Fruit fly (Drosophila melanogaster) whole organism, embryonic: ENCODE results near the gene CG13032.

Experiments used
- Bgb ChIP-seq: fragments of 200-800 bp; sonication (Bioruptor generic); IDR thresholded peaks from 2 replicates; pipeline ENCODE4 v1.3.6; 2022; ENCODE audit warnings: missing biosample characterization, missing genetic modification characterization; ENCODE audit not compliant: partially characterized antibody
- CG10654 ChIP-seq: fragments of 200-800 bp; sonication (Bioruptor generic); optimal IDR thresholded peaks from 2 replicates; lab custom pipeline; 2016; ENCODE audit warnings: missing biosample characterization, missing genetic modification characterization
- CG10979 ChIP-seq: fragments of 200-800 bp; sonication (Bioruptor generic); optimal IDR thresholded peaks from 2 replicates; lab custom pipeline; 2018; ENCODE audit warnings: missing biosample characterization, mild to moderate bottlenecking, missing genetic modification characterization, moderate library complexity
- CG11723 ChIP-seq: fragments of 200-800 bp; sonication (Bioruptor generic); optimal IDR thresholded peaks from 2 replicates; lab custom pipeline; 2017; ENCODE audit warnings: missing biosample characterization, mild to moderate bottlenecking, missing genetic modification characterization
- CG12155 ChIP-seq: fragments of 200-800 bp; sonication (Bioruptor generic); optimal IDR thresholded peaks from 3 replicates; lab custom pipeline; 2016; ENCODE audit warnings: missing biosample characterization, missing genetic modification characterization
- CG1233 ChIP-seq: fragments of 200-800 bp; sonication (Bioruptor generic); optimal IDR thresholded peaks from 4 replicates; lab custom pipeline; 2018; ENCODE audit warnings: missing biosample characterization, mild to moderate bottlenecking, missing genetic modification characterization
- CG12769 ChIP-seq: fragments of 200-800 bp; sonication (Bioruptor generic); optimal IDR thresholded peaks from 2 replicates; lab custom pipeline; 2019; ENCODE audit warnings: missing biosample characterization, mild to moderate bottlenecking, missing genetic modification characterization, moderate library complexity
- CG13123 ChIP-seq: fragments of 200-800 bp; sonication (Bioruptor generic); optimal IDR thresholded peaks from 2 replicates; lab custom pipeline; 2016; ENCODE audit warnings: missing biosample characterization, missing genetic modification characterization
- CG14014 ChIP-seq: fragments of 200-800 bp; sonication (Bioruptor generic); IDR thresholded peaks from 2 replicates; pipeline ENCODE4 v1.3.6; 2022; ENCODE audit warnings: missing biosample characterization, missing genetic modification characterization
- CG14441 ChIP-seq: fragments of 200-800 bp; sonication (Bioruptor generic); IDR thresholded peaks from 2 replicates; pipeline ENCODE4 v1.3.6; 2022; ENCODE audit warnings: missing biosample characterization, missing genetic modification characterization
- CG15011 ChIP-seq: fragments of 200-800 bp; sonication (Bioruptor generic); optimal IDR thresholded peaks from 3 replicates; lab custom pipeline; 2018; ENCODE audit warnings: missing biosample characterization, mild to moderate bottlenecking, missing genetic modification characterization
- CG1602 ChIP-seq: fragments of 200-800 bp; sonication (Bioruptor generic); optimal IDR thresholded peaks from 3 replicates; lab custom pipeline; 2016; ENCODE audit warnings: missing biosample characterization, missing genetic modification characterization
- CG4404 ChIP-seq: fragments of 200-800 bp; sonication (Bioruptor generic); IDR thresholded peaks from 2 replicates; pipeline ENCODE4 v1.3.6; 2022; ENCODE audit warnings: missing biosample characterization, missing genetic modification characterization
- CG4424 ChIP-seq: fragments of 200-800 bp; sonication (Bioruptor generic); optimal IDR thresholded peaks from 3 replicates; lab custom pipeline; 2016; ENCODE audit warnings: missing biosample characterization, missing genetic modification characterization
- CG5180 ChIP-seq: fragments of 200-800 bp; sonication (Bioruptor generic); optimal IDR thresholded peaks from 3 replicates; lab custom pipeline; 2017; ENCODE audit warnings: missing biosample characterization, missing genetic modification characterization, mild to moderate bottlenecking, moderate library complexity, missing genetic modification reagents
- CG7271 ChIP-seq: fragments of 200-800 bp; sonication (Bioruptor generic); optimal IDR thresholded peaks from 2 replicates; lab custom pipeline; 2018; ENCODE audit warnings: missing biosample characterization, mild to moderate bottlenecking, missing genetic modification characterization, moderate library complexity
- CG8765 ChIP-seq: fragments of 200-800 bp; sonication (Bioruptor generic); IDR thresholded peaks from 2 replicates; pipeline ENCODE4 v1.3.6; 2022; ENCODE audit warnings: missing biosample characterization, missing genetic modification characterization
- D ChIP-seq, 2 experiments: fragments of 200-800 bp in 1 of 2; fragments of >200 bp in 1 of 2; sonication (Bioruptor generic) in 1 of 2; optimal IDR thresholded peaks; 2 replicates in 1 of 2; 3 replicates in 1 of 2; lab custom pipeline; 2017; ENCODE audit warnings: mild to moderate bottlenecking in 1 of 2, missing biosample characterization in 1 of 2, missing genetic modification characterization in 1 of 2, missing genetic modification reagents in 1 of 2
- D19B ChIP-seq: fragments of 200-800 bp; sonication (Bioruptor generic); optimal IDR thresholded peaks from 2 replicates; lab custom pipeline; 2017; ENCODE audit warnings: missing biosample characterization, mild to moderate bottlenecking, missing genetic modification characterization
- Deaf1 ChIP-seq: fragments of 200-800 bp; optimal IDR thresholded peaks from 3 replicates; lab custom pipeline; 2019; ENCODE audit warnings: missing biosample characterization, mild to moderate bottlenecking, missing genetic modification characterization, moderate library complexity
- Dfd ChIP-seq, 2 experiments: fragments of >200 bp; optimal IDR thresholded peaks; 2 replicates each; lab custom pipeline; 2017; ENCODE audit warnings: missing biosample characterization in 2 of 2, missing genetic modification characterization in 2 of 2
- Dip2 ChIP-seq: fragments of 200-800 bp; sonication (Bioruptor generic); IDR thresholded peaks from 2 replicates; pipeline ENCODE4 v1.3.6; 2022; ENCODE audit warnings: missing biosample characterization, missing genetic modification characterization
- Gsc ChIP-seq: fragments of 200-800 bp; sonication (Bioruptor generic); IDR thresholded peaks from 2 replicates; pipeline ENCODE4 v1.3.6; 2022; ENCODE audit warnings: missing biosample characterization, missing genetic modification characterization
- HmgZ ChIP-seq: fragments of 200-800 bp; sonication (Bioruptor generic); optimal IDR thresholded peaks from 2 replicates; lab custom pipeline; 2018; ENCODE audit warnings: missing biosample characterization, mild to moderate bottlenecking, missing genetic modification characterization
- Hmx ChIP-seq: fragments of 200-800 bp; sonication (Bioruptor generic); optimal IDR thresholded peaks from 2 replicates; lab custom pipeline; 2016; ENCODE audit warnings: missing biosample characterization, missing genetic modification characterization
- Hr78 ChIP-seq, 2 experiments: fragments of 200-800 bp in 1 of 2; fragments of >200 bp in 1 of 2; sonication (Bioruptor generic) in 1 of 2; optimal IDR thresholded peaks; 2 replicates each; lab custom pipeline; 2017 to 2019; ENCODE audit warnings: missing biosample characterization in 2 of 2, missing genetic modification characterization in 2 of 2, mild to moderate bottlenecking in 1 of 2, moderate library complexity in 1 of 2
- Ravus ChIP-seq: fragments of 200-800 bp; sonication (Bioruptor generic); IDR thresholded peaks from 2 replicates; pipeline ENCODE4 v1.3.6; 2022; ENCODE audit warnings: missing biosample characterization, missing genetic modification characterization
- Sry-δ ChIP-seq: fragments of 200-800 bp; sonication (Bioruptor generic); optimal IDR thresholded peaks from 2 replicates; lab custom pipeline; 2016; ENCODE audit warnings: missing biosample characterization, missing genetic modification characterization
- Taf1 ChIP-seq: fragments of 200-800 bp; sonication (Bioruptor generic); IDR thresholded peaks from 2 replicates; pipeline ENCODE4 v1.3.6; 2022; ENCODE audit warnings: missing biosample characterization, missing genetic modification characterization
- aop ChIP-seq: fragments of 200-800 bp; sonication (Bioruptor generic); IDR thresholded peaks from 2 replicates; pipeline ENCODE4 v1.3.6; 2022; ENCODE audit warnings: missing biosample characterization, missing genetic modification characterization
- ato ChIP-seq: fragments of 200-800 bp; sonication (Bioruptor generic); IDR thresholded peaks from 2 replicates; pipeline ENCODE4 v1.3.6; 2022; ENCODE audit warnings: missing biosample characterization, missing genetic modification characterization; ENCODE audit not compliant: partially characterized antibody
- ci ChIP-seq: fragments of 200-800 bp; sonication (Bioruptor generic); IDR thresholded peaks from 3 replicates; pipeline ENCODE4 v1.3.6; 2022; ENCODE audit warnings: missing biosample characterization, missing genetic modification characterization
- cwo ChIP-seq: fragments of 200-800 bp; sonication (Bioruptor generic); optimal IDR thresholded peaks from 3 replicates; lab custom pipeline; 2017; ENCODE audit warnings: missing biosample characterization, missing genetic modification characterization, mild to moderate bottlenecking, moderate library complexity, missing genetic modification reagents
- disco-r ChIP-seq: fragments of 200-800 bp; sonication (Bioruptor generic); optimal IDR thresholded peaks from 2 replicates; lab custom pipeline; 2016; ENCODE audit warnings: missing biosample characterization, missing genetic modification characterization
- esg ChIP-seq: fragments of 200-800 bp; sonication (Bioruptor generic); conservative IDR thresholded peaks from 2 replicates; pipeline ENCODE4 v1.3.6; 2022; ENCODE audit warnings: missing biosample characterization, missing genetic modification characterization
- ewg ChIP-seq: fragments of 200-800 bp; sonication (Bioruptor generic); optimal IDR thresholded peaks from 3 replicates; lab custom pipeline; 2017; ENCODE audit warnings: mild to moderate bottlenecking, missing biosample characterization, missing genetic modification reagents, missing genetic modification characterization
- fd102C ChIP-seq: fragments of 200-800 bp; sonication (Bioruptor generic); optimal IDR thresholded peaks from 2 replicates; lab custom pipeline; 2018; ENCODE audit warnings: missing biosample characterization, mild to moderate bottlenecking, missing genetic modification characterization, moderate library complexity
- fd64A ChIP-seq: fragments of 200-800 bp; sonication (Bioruptor generic); optimal IDR thresholded peaks from 3 replicates; lab custom pipeline; 2018; ENCODE audit warnings: missing biosample characterization, mild to moderate bottlenecking, missing genetic modification characterization
- fu2 ChIP-seq: fragments of 200-800 bp; sonication (Bioruptor generic); optimal IDR thresholded peaks from 2 replicates; lab custom pipeline; 2016; ENCODE audit warnings: missing biosample characterization, missing genetic modification characterization
- gcm2 ChIP-seq: fragments of 200-800 bp; sonication (Bioruptor generic); optimal IDR thresholded peaks from 2 replicates; lab custom pipeline; 2016; ENCODE audit warnings: missing biosample characterization, missing genetic modification characterization
- gt ChIP-seq: fragments of 200-800 bp; sonication (Bioruptor generic); IDR thresholded peaks from 2 replicates; pipeline ENCODE4 v1.3.6; 2022; ENCODE audit warnings: missing biosample characterization, missing genetic modification characterization
- hth ChIP-seq: fragments of >200 bp; optimal IDR thresholded peaks from 2 replicates; lab custom pipeline; 2017; ENCODE audit warnings: inconsistent platforms
- inv ChIP-seq: fragments of 200-800 bp; sonication (Bioruptor generic); IDR thresholded peaks from 2 replicates; pipeline ENCODE4 v1.3.6; 2022; ENCODE audit warnings: missing biosample characterization, missing genetic modification characterization; ENCODE audit not compliant: partially characterized antibody
- nmo ChIP-seq: fragments of 200-800 bp; sonication (Bioruptor generic); optimal IDR thresholded peaks from 2 replicates; lab custom pipeline; 2018; ENCODE audit warnings: missing biosample characterization, mild to moderate bottlenecking, missing genetic modification characterization, moderate library complexity
- onecut ChIP-seq: fragments of 200-800 bp; sonication (Bioruptor generic); IDR thresholded peaks from 2 replicates; pipeline ENCODE4 v1.3.6; 2022; ENCODE audit warnings: missing biosample characterization, missing genetic modification characterization
- sens ChIP-seq: fragments of 200-800 bp; sonication (Bioruptor generic); peaks from one replicate; lab custom pipeline; 2016; ENCODE audit warnings: missing biosample characterization, missing genetic modification characterization
- shn ChIP-seq: fragments of 200-800 bp; sonication (Bioruptor generic); optimal IDR thresholded peaks from 3 replicates; lab custom pipeline; 2016; ENCODE audit warnings: missing biosample characterization, missing genetic modification characterization
- so ChIP-seq: fragments of 200-800 bp; sonication (Bioruptor generic); IDR thresholded peaks from 3 replicates; pipeline ENCODE4 v1.3.6; 2022; ENCODE audit warnings: missing biosample characterization, missing genetic modification characterization
- stwl ChIP-seq: fragments of 200-800 bp; sonication (Bioruptor generic); optimal IDR thresholded peaks from 3 replicates; lab custom pipeline; 2018; ENCODE audit warnings: missing biosample characterization, mild to moderate bottlenecking, missing genetic modification characterization, moderate library complexity
- wdn ChIP-seq: fragments of 200-800 bp; sonication (Bioruptor generic); IDR thresholded peaks from 2 replicates; pipeline ENCODE4 v1.3.6; 2022; ENCODE audit warnings: missing biosample characterization, missing genetic modification characterization

CG13032 gene

DNA sequence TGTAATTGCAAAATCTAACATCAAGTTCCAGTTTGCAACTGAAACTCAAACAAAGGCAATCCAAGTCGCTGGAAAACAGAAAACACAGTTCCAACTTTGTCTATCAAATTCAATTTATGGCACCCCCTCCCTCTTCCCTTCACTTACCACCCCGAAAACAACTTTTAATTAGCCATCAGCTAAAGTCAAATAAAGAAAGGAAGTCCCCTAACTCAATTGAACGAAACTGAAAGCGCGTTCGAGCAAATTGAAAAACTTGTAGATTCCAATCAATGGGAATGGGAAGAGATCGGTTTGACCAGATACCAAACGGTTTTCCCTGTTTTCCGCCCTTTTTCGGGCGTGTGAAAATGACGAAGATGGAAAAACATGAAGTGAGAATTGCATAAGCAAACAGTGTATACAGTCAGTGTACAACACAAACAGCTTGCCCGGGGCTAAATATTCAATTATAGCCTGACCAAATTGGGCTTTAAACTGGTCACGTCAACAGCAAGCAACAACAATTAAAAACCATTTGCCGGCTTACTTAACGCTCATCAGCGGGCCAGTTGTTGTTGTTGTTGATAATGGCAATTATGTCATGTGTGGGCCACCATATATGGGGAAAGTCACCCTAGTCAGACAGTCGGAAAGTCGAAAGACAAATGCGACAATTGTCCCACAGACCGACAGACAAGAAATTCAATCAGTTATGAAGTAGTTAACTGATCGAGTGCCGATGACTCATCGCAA is 25.7 kb downstream of the CG13032 start (continued):
- TF ChIP-seq disco-r (GFP tag; lab: Kevin White, UChicago) (no peak), ci (no peak), fd64A (GFP tag; lab: Kevin White, UChicago) (peak; percentile 23), stwl (tag; lab: Kevin White, UChicago) (no peak), shn (GFP tag; lab: Kevin White, UChicago) (no peak), CG1233 (GFP tag; lab: Kevin White, UChicago) (no peak), so (GFP tag; lab: Robert Waterston, UW) (no peak), Taf1 (no peak), CG11723 (GFP tag; lab: Kevin White, UChicago) (no peak), cwo (GFP tag; lab: Kevin White, UChicago) (no peak), Dip2 (GFP tag; lab: Robert Waterston, UW) (no peak), fd102C (GFP tag; lab: Kevin White, UChicago) (no peak), hth (lab: Kevin White, UChicago) (no peak), aop (no peak), Dfd (GFP tag; optimal IDR thresholded peaks at IDR 0.05; lab: Kevin White, UChicago) (no peak), gcm2 (GFP tag; lab: Kevin White, UChicago) (no peak), sens (GFP tag; lab: Kevin White, UChicago) (peak; percentile 71), gt (GFP tag; lab: Robert Waterston, UW) (no peak), CG14441 (GFP tag; lab: Robert Waterston, UW) (0 out of 2 replicates have a peak, but pooled peaks have one; percentile 16), nmo (no peak), wdn (no peak), Hmx (GFP tag; lab: Kevin White, UChicago) (no peak), CG14014 (GFP tag; lab: Robert Waterston, UW) (no peak), esg (GFP tag; lab: Robert Waterston, UW) (no peak), D (optimal IDR thresholded peaks at IDR 0.05; lab: Kevin White, UChicago) (no peak), D (GFP tag; optimal IDR thresholded peaks at IDR 0.05; lab: Kevin White, UChicago) (no peak), CG10979 (tag; lab: Kevin White, UChicago) (no peak), inv (GFP tag; lab: Robert Waterston, UW) (no peak), fu2 (GFP tag; lab: Kevin White, UChicago) (no peak), Hr78 (GFP tag; optimal IDR thresholded peaks at IDR 0.05; lab: Kevin White, UChicago) (no peak), CG13123 (GFP tag; lab: Kevin White, UChicago) (no peak), ato (GFP tag; lab: Robert Waterston, UW) (no peak), CG12769 (no peak), Ravus (GFP tag; lab: Robert Waterston, UW) (no peak), CG15011 (no peak), D19B (GFP tag; lab: Kevin White, UChicago) (no peak), CG1602 (GFP tag; lab: Kevin White, UChicago) (no peak), Gsc (no peak), Bgb (GFP tag; lab: Robert Waterston, UW) (no peak), CG5180 (no peak), CG4404 (no peak), CG4424 (GFP tag; lab: Kevin White, UChicago) (no peak), CG8765 (GFP tag; lab: Robert Waterston, UW) (no peak), ewg (GFP tag; lab: Kevin White, UChicago) (no peak), CG7271 (tag; lab: Kevin White, UChicago) (no peak), Sry-δ (no peak), HmgZ (no peak), onecut (GFP tag; lab: Robert Waterston, UW) (no peak), Deaf1 (tag; lab: Kevin White, UChicago) (no peak), CG12155 (GFP tag; lab: Kevin White, UChicago) (no peak), CG10654 (GFP tag; lab: Kevin White, UChicago) (no peak)
